Fruit fly (Drosophila melanogaster) S2 (cell line): ENCODE measurements around the gene CG18088.

Experiments
- CG8478 ChIP-seq: fragments of >200 bp; optimal IDR thresholded peaks from 2 replicates; lab custom pipeline; 2018
- CTCF ChIP-seq, 2 experiments: fragments of >200 bp; optimal IDR thresholded peaks; 2 replicates each; lab custom pipeline; 2018

The CG18088 gene

dm6 chr2L:9019438-9019837, 52.1 kb downstream of the CG18088 start:
- TF ChIP-seq CTCF (optimal IDR thresholded peaks at IDR 0.05; lab: Kevin White, UChicago) = no peak
- TF ChIP-seq CG8478 (lab: Kevin White, UChicago) = no peak
